Worm (Caenorhabditis elegans): ENCODE results near the gene Y51A2A.12.

The Y51A2A.12 gene

DNA sequence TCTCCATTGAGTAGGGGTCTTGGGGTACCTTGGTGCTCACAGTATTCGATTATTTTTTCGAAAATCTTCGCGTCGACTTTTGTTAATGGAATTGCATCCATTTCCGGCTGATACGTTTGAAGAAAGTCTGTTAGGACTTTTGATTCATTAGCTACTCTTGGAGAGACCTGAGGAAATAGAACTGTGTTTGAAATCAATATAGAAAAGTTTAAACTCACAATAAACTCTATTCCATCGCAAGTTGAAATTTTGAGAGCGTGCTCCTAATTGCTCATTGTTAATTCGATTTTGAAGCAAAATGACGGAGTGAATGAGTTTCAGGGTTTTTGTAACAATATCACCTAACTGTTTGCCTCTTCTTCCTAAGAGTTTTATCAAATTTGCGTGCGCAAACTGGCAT, 22.5 kb upstream of the Y51A2A.12 start, which contains the start of gene skr-6:
Gene skr-6, minus strand, starts transcription at position 101 of the 400 bp plus-strand sequence.
- TF ChIP-seq unc-3 (GFP tag; conservative IDR thresholded peaks at IDR 0.05), result no peak
- no peak for TF ChIP-seq unc-3 (tag; optimal IDR thresholded peaks at IDR 0.05)
- no peak for TF ChIP-seq dve-1 (tag; optimal IDR thresholded peaks at IDR 0.05)
- TF ChIP-seq unc-86 (tag; optimal IDR thresholded peaks at IDR 0.05), result no peak
- no peak for TF ChIP-seq C08G9.2 (tag; optimal IDR thresholded peaks at IDR 0.05)
- no peak for TF ChIP-seq ama-1 (optimal IDR thresholded peaks at IDR 0.05)
- no peak for TF ChIP-seq dmd-4 (tag; optimal IDR thresholded peaks at IDR 0.05; ENCODE audit: borderline replicate concordance)
- no peak for TF ChIP-seq F13H6.1 (tag; optimal IDR thresholded peaks at IDR 0.05)
- no peak for TF ChIP-seq zip-5 (tag; optimal IDR thresholded peaks at IDR 0.05)
- TF ChIP-seq Y22D7AL.16 (tag; optimal IDR thresholded peaks at IDR 0.05), result no peak
- no peak for TF ChIP-seq pag-3 (tag; optimal IDR thresholded peaks at IDR 0.05; ENCODE audit: borderline replicate concordance)
- TF ChIP-seq hlh-8 (tag; optimal IDR thresholded peaks at IDR 0.05), result no peak
- TF ChIP-seq nhr-232 (tag; optimal IDR thresholded peaks at IDR 0.05), result no peak
- TF ChIP-seq hlh-30 (tag; optimal IDR thresholded peaks at IDR 0.05; ENCODE audit: insufficient read depth), result no peak
- TF ChIP-seq ceh-34 (tag; optimal IDR thresholded peaks at IDR 0.05), result no peak
- no peak for TF ChIP-seq madf-2 (tag; optimal IDR thresholded peaks at IDR 0.05)
- no peak for TF ChIP-seq rnt-1 (tag; optimal IDR thresholded peaks at IDR 0.05)

DNA sequence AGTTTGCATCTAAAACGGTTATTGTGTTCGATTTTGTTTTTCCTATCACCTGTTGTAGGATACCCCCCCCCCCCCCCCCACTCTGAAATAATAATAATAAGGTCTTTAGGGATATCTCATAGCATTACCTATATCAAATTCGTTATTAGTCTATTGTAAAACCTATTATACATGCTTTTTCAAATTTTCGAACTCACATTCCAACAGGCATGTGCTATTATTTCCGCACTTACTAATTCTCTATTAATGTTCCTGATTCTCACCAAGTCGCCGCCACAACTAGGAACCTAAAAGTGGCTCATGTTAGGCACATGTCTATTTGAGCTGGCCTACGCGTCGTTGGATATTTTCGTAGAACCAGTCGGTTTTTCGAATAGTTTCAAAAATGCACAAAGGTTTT, 22.0 kb upstream of the Y51A2A.12 start, which contains the start of gene Y37H2C.4:
Gene Y37H2C.4, plus strand, starts transcription at position 301 of the 400 bp plus-strand sequence.
- no peak for TF ChIP-seq dmd-4 (tag; optimal IDR thresholded peaks at IDR 0.05; ENCODE audit: borderline replicate concordance)
- no peak for TF ChIP-seq C38D4.7 (GFP tag; optimal IDR thresholded peaks at IDR 0.05)
- no peak for TF ChIP-seq ceh-34 (tag; optimal IDR thresholded peaks at IDR 0.05)
- TF ChIP-seq mec-3 (tag; optimal IDR thresholded peaks at IDR 0.05; ENCODE audit: borderline replicate concordance), result no peak
- no peak for TF ChIP-seq T23F11.4 (GFP tag; optimal IDR thresholded peaks at IDR 0.05)
- TF ChIP-seq pag-3 (tag; optimal IDR thresholded peaks at IDR 0.05; ENCODE audit: borderline replicate concordance), result no peak
- TF ChIP-seq elt-4 (tag; optimal IDR thresholded peaks at IDR 0.05), result no peak

DNA sequence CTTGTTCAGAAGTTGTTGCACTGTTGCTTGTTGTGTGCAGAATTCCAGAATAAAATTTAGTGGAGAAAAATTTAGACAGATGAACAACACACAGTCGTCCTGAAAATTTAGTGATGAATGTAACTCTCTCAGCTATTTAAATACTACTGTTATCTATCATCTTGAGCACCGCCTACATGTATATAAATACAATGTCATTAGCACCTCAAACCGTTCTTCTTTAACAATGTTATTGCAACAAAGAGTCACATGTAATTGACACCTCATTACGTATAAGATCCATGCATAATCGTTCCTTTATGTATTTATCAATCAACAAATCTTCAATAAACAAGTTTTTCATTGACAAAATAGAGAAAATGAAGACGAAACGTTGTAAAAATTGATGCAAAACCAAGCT, 11.6 kb upstream of the Y51A2A.12 start, which contains the start of gene Y51A2A.16:
Gene Y51A2A.16, minus strand, starts transcription at position 101 of the 400 bp plus-strand sequence.
- TF ChIP-seq ceh-2 (tag; optimal IDR thresholded peaks at IDR 0.05), result no peak
- no peak for TF ChIP-seq tbx-2 (tag; optimal IDR thresholded peaks at IDR 0.05)
- no peak for TF ChIP-seq lim-6 (tag; optimal IDR thresholded peaks at IDR 0.05)
- TF ChIP-seq eyg-1 (tag; optimal IDR thresholded peaks at IDR 0.05), result no peak
- no peak for TF ChIP-seq nhr-11 (tag; optimal IDR thresholded peaks at IDR 0.05)
- TF ChIP-seq ceh-18 (tag; optimal IDR thresholded peaks at IDR 0.05), result no peak
- TF ChIP-seq madf-2 (tag; optimal IDR thresholded peaks at IDR 0.05), result no peak
- no peak for TF ChIP-seq ceh-31 (tag; optimal IDR thresholded peaks at IDR 0.05)
- TF ChIP-seq unc-55 (GFP tag; optimal IDR thresholded peaks at IDR 0.05), result no peak
- TF ChIP-seq che-1 (tag; optimal IDR thresholded peaks at IDR 0.05), result no peak
- TF ChIP-seq ceh-48 (tag; optimal IDR thresholded peaks at IDR 0.05), result no peak
- no peak for TF ChIP-seq pros-1 (tag; optimal IDR thresholded peaks at IDR 0.05)
- TF ChIP-seq ceh-22 (tag; optimal IDR thresholded peaks at IDR 0.05), result no peak
- no peak for TF ChIP-seq nhr-232 (tag; optimal IDR thresholded peaks at IDR 0.05)
- TF ChIP-seq hlh-15 (tag; optimal IDR thresholded peaks at IDR 0.05), result no peak
- TF ChIP-seq elt-2 (tag; optimal IDR thresholded peaks at IDR 0.05), result no peak

DNA sequence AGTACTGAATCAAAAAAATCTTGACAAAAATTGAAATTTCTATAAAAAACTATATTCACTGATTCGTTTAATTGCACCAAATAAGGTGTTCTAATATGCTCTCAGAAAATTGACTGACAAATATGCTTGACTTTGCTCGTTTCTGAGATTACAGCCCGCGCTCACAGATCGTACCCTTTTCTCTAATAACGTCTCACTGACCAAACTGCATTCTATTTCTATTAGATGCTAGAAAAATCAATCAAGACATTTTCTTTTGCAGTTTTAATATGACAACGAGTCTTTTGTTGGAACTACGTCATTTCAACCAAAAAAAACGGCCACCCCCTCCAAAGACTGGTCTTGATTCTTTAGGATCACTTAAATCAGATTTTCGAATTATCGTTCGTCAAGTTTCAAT, 9.8 kb upstream of the Y51A2A.12 start, which contains the start of gene clec-247:
Gene clec-247, plus strand, starts transcription at position 301 of the 400 bp plus-strand sequence.
- TF ChIP-seq elt-2 (tag; optimal IDR thresholded peaks at IDR 0.05) (no peak), tbx-7 (tag; optimal IDR thresholded peaks at IDR 0.05) (no peak), nhr-11 (tag; optimal IDR thresholded peaks at IDR 0.05) (no peak), unc-42 (tag; optimal IDR thresholded peaks at IDR 0.05) (no peak), ceh-48 (tag; optimal IDR thresholded peaks at IDR 0.05) (no peak), ceh-9 (tag; optimal IDR thresholded peaks at IDR 0.05) (no peak), sdc-2 (tag; optimal IDR thresholded peaks at IDR 0.05) (no peak), che-1 (tag; optimal IDR thresholded peaks at IDR 0.05) (no peak)
